Worm (Caenorhabditis elegans) whole organism, mixed stage, embryonic: ENCODE data around the gene ule-2.

Experiments used
- M03D4.4 ChIP-seq: sonication (generic microtip); optimal IDR thresholded peaks from 2 replicates; lab custom pipeline; 2017; ENCODE audit warnings: mild to moderate bottlenecking, missing genetic modification characterization, missing compliant biosample characterization
- ceh-39 ChIP-seq: fragments of 150-350 bp; optimal IDR thresholded peaks from 2 replicates; lab custom pipeline; 2014; ENCODE audit warnings: missing biosample characterization, missing genetic modification characterization
- ceh-43 ChIP-seq: fragments of 200-800 bp; sonication (Bioruptor generic); optimal IDR thresholded peaks from 2 replicates; lab custom pipeline; 2018; ENCODE audit warnings: mild to moderate bottlenecking, missing genetic modification characterization, moderate library complexity, missing compliant biosample characterization
- elt-1 ChIP-seq: sonication (generic microtip); optimal IDR thresholded peaks from 2 replicates; lab custom pipeline; 2017; ENCODE audit warnings: missing genetic modification characterization, mild to moderate bottlenecking, missing compliant biosample characterization, antibody characterized with exemption, moderate library complexity, borderline replicate concordance; ENCODE audit not compliant: insufficient read depth
- hlh-1 ChIP-seq: fragments of 150-350 bp; optimal IDR thresholded peaks from 2 replicates; lab custom pipeline; 2014; ENCODE audit warnings: missing biosample characterization, missing genetic modification reagents, missing genetic modification characterization
- lsy-2 ChIP-seq: fragments of 150-350 bp; optimal IDR thresholded peaks from 2 replicates; lab custom pipeline; 2014; ENCODE audit warnings: missing biosample characterization, missing genetic modification characterization
- nhr-28 ChIP-seq: fragments of 150-350 bp; optimal IDR thresholded peaks from 2 replicates; lab custom pipeline; 2014; ENCODE audit warnings: missing biosample characterization, missing genetic modification characterization
- sptf-1 ChIP-seq: sonication (generic microtip); optimal IDR thresholded peaks from 2 replicates; lab custom pipeline; 2017; ENCODE audit warnings: mild to moderate bottlenecking, missing genetic modification characterization, moderate library complexity, missing compliant biosample characterization
- unc-120 ChIP-seq: sonication (generic microtip); optimal IDR thresholded peaks from 2 replicates; lab custom pipeline; 2017; ENCODE audit warnings: missing genetic modification characterization, missing compliant biosample characterization; ENCODE audit not compliant: poor library complexity, severe bottlenecking
- unc-62 ChIP-seq: fragments of 150-350 bp; optimal IDR thresholded peaks from 2 replicates; lab custom pipeline; 2014; ENCODE audit warnings: missing biosample characterization, missing genetic modification reagents, missing genetic modification characterization

ule-2 gene

ce11 chrIV:14679060-14679459 is 44.1 kb downstream of the ule-2 start:
- TF ChIP-seq elt-1 (tag; lab: Kevin White, UChicago) (no peak), lsy-2 (tag; lab: Kevin White, UChicago) (no peak), sptf-1 (tag; lab: Kevin White, UChicago) (no peak), hlh-1 (tag; lab: Kevin White, UChicago) (no peak), M03D4.4 (tag; lab: Kevin White, UChicago) (no peak), ceh-39 (tag; lab: Kevin White, UChicago) (no peak), nhr-28 (tag; lab: Kevin White, UChicago) (no peak), unc-120 (tag; lab: Kevin White, UChicago) (no peak), unc-62 (GFP tag; lab: Kevin White, UChicago) (no peak), ceh-43 (GFP tag; lab: Kevin White, UChicago) (no peak)
- TF ChIP-seq, all 35 proteins: peak for 0
